Fruit fly (Drosophila melanogaster) whole organism, embryonic: Measurements from ENCODE around the gene Irk1.

ENCODE experiments used
- Atf3 ChIP-seq: fragments of 200-800 bp; sonication (Bioruptor generic); optimal IDR thresholded peaks from 3 replicates; lab custom pipeline; 2016; ENCODE audit warnings: missing biosample characterization, missing genetic modification characterization
- Awh ChIP-seq: fragments of 200-800 bp; sonication (Bioruptor generic); IDR thresholded peaks from 2 replicates; pipeline ENCODE4, ENCODE4 v1.3.6; 2022; ENCODE audit warnings: missing biosample characterization, missing genetic modification characterization
- CG10543 ChIP-seq: fragments of 200-800 bp; sonication (Bioruptor generic); optimal IDR thresholded peaks from 3 replicates; lab custom pipeline; 2017; ENCODE audit warnings: missing biosample characterization, mild to moderate bottlenecking, missing genetic modification characterization, moderate library complexity
- CG11504 ChIP-seq: fragments of 200-800 bp; sonication (Bioruptor generic); optimal IDR thresholded peaks from 3 replicates; lab custom pipeline; 2019; ENCODE audit warnings: missing biosample characterization, mild to moderate bottlenecking, missing genetic modification characterization, moderate library complexity
- CG12219 ChIP-seq: fragments of 200-800 bp; sonication (Bioruptor generic); optimal IDR thresholded peaks from 3 replicates; lab custom pipeline; 2018; ENCODE audit warnings: missing biosample characterization, mild to moderate bottlenecking, missing genetic modification characterization
- CG12391 ChIP-seq: fragments of 200-800 bp; sonication (Bioruptor generic); optimal IDR thresholded peaks from 3 replicates; lab custom pipeline; 2018; ENCODE audit warnings: missing biosample characterization, mild to moderate bottlenecking, missing genetic modification characterization, moderate library complexity
- CG14710 ChIP-seq: fragments of 200-800 bp; sonication (Bioruptor generic); optimal IDR thresholded peaks from 3 replicates; lab custom pipeline; 2019; ENCODE audit warnings: missing biosample characterization, mild to moderate bottlenecking, missing genetic modification characterization, moderate library complexity
- CG15601 ChIP-seq: fragments of 200-800 bp; sonication (Bioruptor generic); optimal IDR thresholded peaks from 3 replicates; lab custom pipeline; 2019; ENCODE audit warnings: missing biosample characterization, mild to moderate bottlenecking, missing genetic modification characterization, moderate library complexity
- CG15696 ChIP-seq: fragments of 200-800 bp; sonication (Bioruptor generic); optimal IDR thresholded peaks from 2 replicates; lab custom pipeline; 2019; ENCODE audit warnings: missing biosample characterization, mild to moderate bottlenecking, missing genetic modification characterization, moderate library complexity
- CG1603 ChIP-seq: fragments of 200-800 bp; sonication (Bioruptor generic); optimal IDR thresholded peaks from 2 replicates; lab custom pipeline; 2019; ENCODE audit warnings: missing biosample characterization, mild to moderate bottlenecking, missing genetic modification characterization, moderate library complexity
- CG17359 ChIP-seq: fragments of 200-800 bp; sonication (Bioruptor generic); optimal IDR thresholded peaks from 3 replicates; lab custom pipeline; 2018; ENCODE audit warnings: missing biosample characterization, mild to moderate bottlenecking, missing genetic modification characterization, moderate library complexity
- CG18011 ChIP-seq: fragments of 200-800 bp; sonication (Bioruptor generic); optimal IDR thresholded peaks from 2 replicates; lab custom pipeline; 2017; ENCODE audit warnings: missing biosample characterization, missing genetic modification characterization, mild to moderate bottlenecking, moderate library complexity, missing genotype
- CG32767 ChIP-seq: fragments of 200-800 bp; sonication (Bioruptor generic); IDR thresholded peaks from 2 replicates; pipeline ENCODE4 v1.3.6; 2022; ENCODE audit warnings: missing biosample characterization, missing genetic modification characterization
- CG3726 ChIP-seq: fragments of 200-800 bp; sonication (Bioruptor generic); IDR thresholded peaks from 3 replicates; pipeline ENCODE4, ENCODE4 v1.3.6; 2022; ENCODE audit warnings: missing biosample characterization, missing genetic modification characterization
- CG3838 ChIP-seq: fragments of 200-800 bp; sonication (Bioruptor generic); optimal IDR thresholded peaks from 3 replicates; lab custom pipeline; 2016; ENCODE audit warnings: missing biosample characterization, missing genetic modification characterization
- CG4730 ChIP-seq: fragments of 200-800 bp; sonication (Bioruptor generic); IDR thresholded peaks from 2 replicates; pipeline ENCODE4 v1.3.6; 2022; ENCODE audit warnings: missing biosample characterization, missing genetic modification characterization
- CG5180 ChIP-seq: fragments of 200-800 bp; sonication (Bioruptor generic); optimal IDR thresholded peaks from 3 replicates; lab custom pipeline; 2017; ENCODE audit warnings: missing biosample characterization, missing genetic modification characterization, mild to moderate bottlenecking, moderate library complexity, missing genetic modification reagents
- CG5245 ChIP-seq: fragments of 200-800 bp; sonication (Bioruptor generic); optimal IDR thresholded peaks from 3 replicates; lab custom pipeline; 2016; ENCODE audit warnings: missing biosample characterization, missing genetic modification characterization
- CG7271 ChIP-seq: fragments of 200-800 bp; sonication (Bioruptor generic); optimal IDR thresholded peaks from 2 replicates; lab custom pipeline; 2018; ENCODE audit warnings: missing biosample characterization, mild to moderate bottlenecking, missing genetic modification characterization, moderate library complexity
- CG9215 ChIP-seq: fragments of 200-800 bp; sonication (Bioruptor generic); IDR thresholded peaks from 2 replicates; pipeline ENCODE4 v1.3.6; 2022; ENCODE audit warnings: missing biosample characterization, missing genetic modification characterization
- Drgx ChIP-seq: fragments of 200-800 bp; sonication (Bioruptor generic); IDR thresholded peaks from 2 replicates; pipeline ENCODE4 v1.3.6; 2022; ENCODE audit warnings: missing biosample characterization, missing genetic modification characterization
- Eip74EF ChIP-seq, 2 experiments: fragments of 200-800 bp in 1 of 2; fragments of >200 bp in 1 of 2; sonication (Bioruptor generic) in 1 of 2; optimal IDR thresholded peaks; 2 replicates each; lab custom pipeline; 2017 to 2019; ENCODE audit warnings: missing biosample characterization in 2 of 2, missing genetic modification characterization in 2 of 2, mild to moderate bottlenecking in 1 of 2, moderate library complexity in 1 of 2
- Fer2 ChIP-seq: fragments of 200-800 bp; sonication (Bioruptor generic); optimal IDR thresholded peaks from 2 replicates; lab custom pipeline; 2018; ENCODE audit warnings: missing biosample characterization, mild to moderate bottlenecking, missing genetic modification characterization, moderate library complexity
- Gsc ChIP-seq: fragments of 200-800 bp; sonication (Bioruptor generic); IDR thresholded peaks from 2 replicates; pipeline ENCODE4 v1.3.6; 2022; ENCODE audit warnings: missing biosample characterization, missing genetic modification characterization
- HLHmδ ChIP-seq: fragments of 200-800 bp; sonication (Bioruptor generic); optimal IDR thresholded peaks from 2 replicates; lab custom pipeline; 2018; ENCODE audit warnings: missing biosample characterization, mild to moderate bottlenecking, missing genetic modification characterization, moderate library complexity
- Lpt ChIP-seq: fragments of >200 bp; optimal IDR thresholded peaks from 2 replicates; lab custom pipeline; 2018; ENCODE audit warnings: missing biosample characterization, missing genetic modification characterization
- MBD-R2 ChIP-seq: fragments of 200-800 bp; sonication (Bioruptor generic); IDR thresholded peaks from 2 replicates; pipeline ENCODE4 v1.3.6; 2022; ENCODE audit warnings: missing biosample characterization, missing genetic modification characterization
- MTF-1 ChIP-seq: fragments of 200-800 bp; sonication (Bioruptor generic); optimal IDR thresholded peaks from 2 replicates; lab custom pipeline; 2018; ENCODE audit warnings: missing biosample characterization, mild to moderate bottlenecking, missing genetic modification characterization, borderline replicate concordance
- Rfx ChIP-seq: fragments of 200-800 bp; sonication (Bioruptor generic); IDR thresholded peaks from 2 replicates; pipeline ENCODE4 v1.3.6; 2022; ENCODE audit warnings: missing biosample characterization, missing genetic modification characterization
- Six4 ChIP-seq: fragments of 200-800 bp; sonication (Bioruptor generic); optimal IDR thresholded peaks from 2 replicates; lab custom pipeline; 2016; ENCODE audit warnings: missing biosample characterization, missing genetic modification characterization
- abd-A ChIP-seq: fragments of 200-800 bp; sonication (Bioruptor generic); optimal IDR thresholded peaks from 3 replicates; lab custom pipeline; 2019; ENCODE audit warnings: missing biosample characterization, mild to moderate bottlenecking, missing genetic modification characterization, moderate library complexity
- cg ChIP-seq: fragments of 200-800 bp; sonication (Bioruptor generic); optimal IDR thresholded peaks from 3 replicates; lab custom pipeline; 2019; ENCODE audit warnings: missing biosample characterization, mild to moderate bottlenecking, missing genetic modification characterization, moderate library complexity
- ci ChIP-seq: fragments of 200-800 bp; sonication (Bioruptor generic); IDR thresholded peaks from 3 replicates; pipeline ENCODE4 v1.3.6; 2022; ENCODE audit warnings: missing biosample characterization, missing genetic modification characterization
- dati ChIP-seq: fragments of 200-800 bp; sonication (Bioruptor generic); IDR thresholded peaks from 2 replicates; pipeline ENCODE4 v1.3.6; 2022; ENCODE audit warnings: missing biosample characterization, missing genetic modification characterization
- dmrt11E ChIP-seq: fragments of 200-800 bp; sonication (Bioruptor generic); optimal IDR thresholded peaks from 3 replicates; lab custom pipeline; 2018; ENCODE audit warnings: missing biosample characterization, mild to moderate bottlenecking, missing genetic modification characterization, moderate library complexity
- dpn ChIP-seq, 2 experiments: fragments of 200-800 bp; sonication (Bioruptor generic); optimal IDR thresholded peaks; 3 replicates each; lab custom pipeline; 2016; ENCODE audit warnings: missing biosample characterization in 2 of 2, missing genetic modification characterization in 2 of 2
- eve ChIP-seq, 2 experiments: fragments of >200 bp; optimal IDR thresholded peaks; 2 replicates each; lab custom pipeline; 2017; ENCODE audit warnings: missing biosample characterization in 2 of 2, missing genetic modification characterization in 2 of 2
- ftz-f1 ChIP-seq: fragments of 200-800 bp; sonication (Bioruptor generic); optimal IDR thresholded peaks from 2 replicates; lab custom pipeline; 2016; ENCODE audit warnings: missing biosample characterization, missing genetic modification characterization
- gem ChIP-seq: fragments of 200-800 bp; sonication (Bioruptor generic); optimal IDR thresholded peaks from 2 replicates; lab custom pipeline; 2019; ENCODE audit warnings: missing biosample characterization, mild to moderate bottlenecking, missing genetic modification characterization, moderate library complexity
- grau ChIP-seq: fragments of 200-800 bp; optimal IDR thresholded peaks from 3 replicates; lab custom pipeline; 2019; ENCODE audit warnings: missing biosample characterization, mild to moderate bottlenecking, missing genetic modification characterization, moderate library complexity
- ham ChIP-seq: fragments of 200-800 bp; sonication (Bioruptor generic); IDR thresholded peaks from 2 replicates; pipeline ENCODE4 v1.3.6; 2022; ENCODE audit warnings: missing biosample characterization, missing genetic modification characterization
- her ChIP-seq: fragments of 200-800 bp; sonication (Bioruptor generic); optimal IDR thresholded peaks from 2 replicates; lab custom pipeline; 2016; ENCODE audit warnings: missing biosample characterization, missing genetic modification characterization
- nom ChIP-seq: fragments of 200-800 bp; sonication (Bioruptor generic); optimal IDR thresholded peaks from 2 replicates; lab custom pipeline; 2017; ENCODE audit warnings: missing biosample characterization, missing genetic modification characterization, mild to moderate bottlenecking, moderate library complexity, missing genetic modification reagents
- pb ChIP-seq: fragments of 200-800 bp; sonication (Bioruptor generic); optimal IDR thresholded peaks from 3 replicates; lab custom pipeline; 2016; ENCODE audit warnings: missing biosample characterization, missing genetic modification characterization
- prd ChIP-seq, 3 experiments: fragments of >200 bp in 2 of 3; fragments of 200-800 bp in 1 of 3; sonication (Bioruptor generic) in 1 of 3; optimal IDR thresholded peaks in 2 of 3; IDR thresholded peaks in 1 of 3; 2 replicates in 2 of 3; 3 replicates in 1 of 3; pipeline versions ENCODE4 v1.3.6 to Lab custom; 2017 to 2022; ENCODE audit warnings: missing biosample characterization in 1 of 3, missing genetic modification characterization in 1 of 3
- repo ChIP-seq: fragments of 200-800 bp; sonication (Bioruptor generic); optimal IDR thresholded peaks from 2 replicates; lab custom pipeline; 2016; ENCODE audit warnings: missing biosample characterization, missing genetic modification characterization
- sim ChIP-seq: fragments of 200-800 bp; sonication (Bioruptor generic); IDR thresholded peaks from 2 replicates; pipeline ENCODE4 v1.3.6; 2022; ENCODE audit warnings: missing biosample characterization, missing genetic modification characterization
- tgo ChIP-seq: fragments of 200-800 bp; sonication (Bioruptor generic); IDR thresholded peaks from 3 replicates; pipeline ENCODE4 v1.3.6; 2022; ENCODE audit warnings: missing biosample characterization, missing genetic modification characterization
- tll ChIP-seq, 2 experiments: fragments of 200-800 bp in 1 of 2; fragments of >200 bp in 1 of 2; sonication (Bioruptor generic) in 1 of 2; optimal IDR thresholded peaks; 2 replicates each; lab custom pipeline; 2017 to 2019; ENCODE audit warnings: missing biosample characterization in 2 of 2, missing genetic modification characterization in 2 of 2, mild to moderate bottlenecking in 1 of 2, moderate library complexity in 1 of 2
- vvl ChIP-seq: fragments of 200-800 bp; sonication (Bioruptor generic); IDR thresholded peaks from 2 replicates; pipeline ENCODE4 v1.3.6; 2022; ENCODE audit warnings: missing biosample characterization, missing genetic modification characterization
- zen ChIP-seq: fragments of 200-800 bp; sonication (Bioruptor generic); optimal IDR thresholded peaks from 3 replicates; lab custom pipeline; 2018; ENCODE audit warnings: missing biosample characterization, mild to moderate bottlenecking, missing genetic modification characterization, moderate library complexity

The Irk1 gene

DNA sequence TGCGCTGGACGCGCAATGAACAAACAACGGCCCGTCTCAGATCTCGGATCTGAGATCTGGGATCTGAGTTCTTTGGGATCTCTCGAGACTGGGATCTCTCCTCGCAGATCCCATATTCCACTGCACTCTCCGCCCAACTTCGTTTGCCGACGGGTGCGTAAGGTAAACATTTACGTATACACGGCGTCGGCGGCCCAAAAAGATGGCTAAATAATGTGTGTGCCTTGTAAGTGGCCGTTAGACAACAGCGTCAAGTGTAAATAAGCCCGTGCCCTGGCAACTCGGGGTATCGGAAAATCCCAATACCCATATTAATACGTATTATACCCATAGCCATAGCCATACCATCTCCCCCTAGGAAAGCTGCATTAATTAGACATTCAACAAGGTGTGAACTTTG is 33.4 kb upstream of the Irk1 start (continued):
- TF ChIP-seq Awh (GFP tag; lab: Robert Waterston, UW), result peak; percentile 39; the same call in 1 of the 2 replicates
- no peak for TF ChIP-seq ftz-f1
- no peak for TF ChIP-seq CG9215 (GFP tag; lab: Robert Waterston, UW)
- no peak for TF ChIP-seq dpn (GFP tag; optimal IDR thresholded peaks at IDR 0.05; lab: Kevin White, UChicago)
- no peak for TF ChIP-seq Rfx (GFP tag; lab: Robert Waterston, UW)
- no peak for TF ChIP-seq Eip74EF (GFP tag; optimal IDR thresholded peaks at IDR 0.05; lab: Kevin White, UChicago)
- TF ChIP-seq CG3838 (GFP tag; lab: Kevin White, UChicago), result no peak
- TF ChIP-seq CG12391 (tag; lab: Kevin White, UChicago), result no peak
- TF ChIP-seq tgo, result no peak
- peak; percentile 20 for TF ChIP-seq dmrt11E (tag; lab: Kevin White, UChicago)
- no peak for TF ChIP-seq pb (GFP tag; lab: Kevin White, UChicago)
- peak; percentile 34 for TF ChIP-seq CG5180 (GFP tag; lab: Kevin White, UChicago)
- TF ChIP-seq sim (GFP tag; lab: Robert Waterston, UW), result no peak
- TF ChIP-seq eve (GFP tag; optimal IDR thresholded peaks at IDR 0.05; lab: Kevin White, UChicago), result no peak
- no peak for TF ChIP-seq Drgx (GFP tag; lab: Robert Waterston, UW)
- no peak for TF ChIP-seq Fer2 (tag; lab: Kevin White, UChicago)
- no peak for TF ChIP-seq Gsc (GFP tag; lab: Robert Waterston, UW)
- TF ChIP-seq Six4 (GFP tag; lab: Kevin White, UChicago), result no peak
- TF ChIP-seq gem (tag; lab: Kevin White, UChicago), result no peak
- peak; percentile 16 for TF ChIP-seq CG17359
- no peak for TF ChIP-seq CG11504 (tag; lab: Kevin White, UChicago)
- TF ChIP-seq CG18011 (GFP tag; lab: Kevin White, UChicago), result no peak
- TF ChIP-seq abd-A (tag; lab: Kevin White, UChicago), result no peak
- no peak for TF ChIP-seq nom
- peak; percentile 60 for TF ChIP-seq CG15696 (tag; lab: Kevin White, UChicago)
- no peak for TF ChIP-seq CG12219 (GFP tag; lab: Kevin White, UChicago)
- TF ChIP-seq CG1603 (tag; lab: Kevin White, UChicago), result peak; percentile 31
- TF ChIP-seq CG7271 (tag; lab: Kevin White, UChicago), result peak; percentile 13
- TF ChIP-seq vvl (GFP tag; lab: Robert Waterston, UW), result peak; percentile 27; the same call in 1 of the 2 replicates
- TF ChIP-seq cg, result no peak
- TF ChIP-seq MTF-1 (GFP tag; lab: Kevin White, UChicago), result no peak
- TF ChIP-seq ci (GFP tag; lab: Robert Waterston, UW), result peak; percentile 48; the same call in 1 of the 3 replicates
- TF ChIP-seq tll (GFP tag; optimal IDR thresholded peaks at IDR 0.05; lab: Kevin White, UChicago), result peak in 1 of 2 experiments; percentile 45
- TF ChIP-seq HLHmδ, result peak; percentile 47
- TF ChIP-seq zen (tag; lab: Kevin White, UChicago), result peak; percentile 58
- TF ChIP-seq CG32767 (GFP tag; lab: Robert Waterston, UW), result peak; percentile 32; the same call in 1 of the 2 replicates

dm6 chr3R:23138439-23138838 is 29.7 kb upstream of the Irk1 start:
- TF ChIP-seq CG3726, result no peak
- no peak for TF ChIP-seq CG4730 (GFP tag; lab: Robert Waterston, UW)
- TF ChIP-seq prd (optimal IDR thresholded peaks at IDR 0.05; lab: Kevin White, UChicago), result no peak
- peak; percentile 29; the same call in 1 of the 3 replicates for TF ChIP-seq prd (GFP tag; IDR thresholded peaks at IDR 0.05; lab: Robert Waterston, UW)
- no peak for TF ChIP-seq dati (GFP tag; lab: Robert Waterston, UW)
- TF ChIP-seq CG10543 (GFP tag; lab: Kevin White, UChicago), result no peak
- no peak for TF ChIP-seq repo (GFP tag; lab: Kevin White, UChicago)
- TF ChIP-seq her (GFP tag; lab: Kevin White, UChicago), result no peak
- no peak for TF ChIP-seq CG5245 (GFP tag; lab: Kevin White, UChicago)
- TF ChIP-seq grau, result no peak
- TF ChIP-seq ham (GFP tag; lab: Robert Waterston, UW), result no peak
- no peak for TF ChIP-seq MBD-R2 (GFP tag; lab: Robert Waterston, UW)
- TF ChIP-seq CG15601, result no peak
- TF ChIP-seq tll (GFP tag; optimal IDR thresholded peaks at IDR 0.05; lab: Kevin White, UChicago), result peak in 1 of 2 experiments; percentile 86
- TF ChIP-seq Lpt (GFP tag; lab: Kevin White, UChicago), result no peak
- no peak for TF ChIP-seq CG14710
- no peak for TF ChIP-seq Atf3 (GFP tag; lab: Kevin White, UChicago)
